Worm (Caenorhabditis elegans) whole organism, L1 larva: ENCODE results near the gene vps-29.
A peak's percentile ranks its signal among the peaks of the same experiment; 100 is the strongest.

Source experiments
- ceh-8 ChIP-seq: fragments of 200-800 bp; sonication (Bioruptor generic); optimal IDR thresholded peaks from 2 replicates; lab custom pipeline; 2018; ENCODE audit warnings: mild to moderate bottlenecking, missing genetic modification characterization, moderate library complexity, missing compliant biosample characterization
- dpl-1 ChIP-seq, 3 experiments: fragments of 150-350 bp in 2 of 3; sonication (generic microtip) in 1 of 3; optimal IDR thresholded peaks; 2 replicates each; lab custom pipeline; 2014 to 2017; ENCODE audit warnings: missing biosample characterization in 3 of 3, missing genetic modification characterization in 3 of 3, missing genetic modification reagents in 3 of 3
- egl-27 ChIP-seq, 2 experiments: fragments of 150-350 bp in 1 of 2; sonication (generic microtip); optimal IDR thresholded peaks; 3 replicates each; lab custom pipeline; 2017 to 2018; ENCODE audit warnings: missing biosample characterization in 2 of 2, missing genetic modification characterization in 2 of 2, missing genetic modification reagents in 2 of 2
- fkh-10 ChIP-seq: sonication (generic microtip); optimal IDR thresholded peaks from 2 replicates; lab custom pipeline; 2017; ENCODE audit warnings: missing biosample characterization, missing genetic modification reagents, missing genetic modification characterization
- grh-1 ChIP-seq: fragments of 200-800 bp; sonication (Bioruptor generic); IDR thresholded peaks from 2 replicates; pipeline ENCODE4 v1.3.6; 2022; ENCODE audit warnings: missing genetic modification reagents, missing genetic modification characterization, missing compliant biosample characterization
- hlh-4 ChIP-seq: sonication (generic microtip); optimal IDR thresholded peaks from 2 replicates; lab custom pipeline; 2016; ENCODE audit warnings: mild to moderate bottlenecking, missing genetic modification characterization, missing compliant biosample characterization
- hpl-2 ChIP-seq: fragments of 150-350 bp; optimal IDR thresholded peaks from 2 replicates; lab custom pipeline; 2014; ENCODE audit warnings: missing biosample characterization, missing genetic modification reagents, missing genetic modification characterization
- jun-1 ChIP-seq: fragments of 150-350 bp; optimal IDR thresholded peaks from 2 replicates; lab custom pipeline; 2014; ENCODE audit warnings: missing biosample characterization, missing genetic modification reagents, missing genetic modification characterization
- lir-3 ChIP-seq: sonication (generic microtip); optimal IDR thresholded peaks from 2 replicates; lab custom pipeline; 2016; ENCODE audit warnings: mild to moderate bottlenecking, missing genetic modification characterization, moderate library complexity, missing compliant biosample characterization; ENCODE audit not compliant: poor library complexity
- nhr-12 ChIP-seq: sonication (generic microtip); optimal IDR thresholded peaks from 2 replicates; lab custom pipeline; 2017; ENCODE audit warnings: missing biosample characterization, missing genetic modification characterization
- nhr-76 ChIP-seq: sonication (generic microtip); optimal IDR thresholded peaks from 2 replicates; lab custom pipeline; 2017; ENCODE audit warnings: missing biosample characterization, missing genetic modification characterization
- skn-1 ChIP-seq: fragments of 150-350 bp; optimal IDR thresholded peaks from 2 replicates; lab custom pipeline; 2014; ENCODE audit warnings: missing biosample characterization, missing genetic modification characterization
- unc-62 ChIP-seq: fragments of 150-350 bp; optimal IDR thresholded peaks from 2 replicates; lab custom pipeline; 2014; ENCODE audit warnings: missing biosample characterization, missing genetic modification reagents, missing genetic modification characterization

DNA sequence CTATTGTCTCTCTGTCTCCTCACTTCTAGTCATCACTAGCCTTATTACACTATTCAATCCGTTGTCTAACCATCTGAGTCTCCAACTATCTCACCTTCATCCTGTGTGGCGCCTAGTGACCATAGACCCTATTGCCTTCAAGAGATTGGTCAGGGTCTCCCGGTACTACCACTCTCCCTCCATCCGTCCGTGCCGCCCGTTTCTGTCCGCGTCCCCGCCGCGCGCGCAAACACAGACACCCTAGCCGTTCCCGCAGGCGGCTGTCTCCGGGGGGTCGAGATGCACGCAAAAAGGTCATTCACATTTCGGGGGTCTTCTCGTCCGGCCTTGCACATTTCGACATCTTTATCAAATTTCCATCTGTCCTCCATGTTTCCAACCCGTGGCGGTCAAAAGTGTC, 18.3 kb downstream of the vps-29 start:
- TF ChIP-seq dpl-1 (GFP tag; optimal IDR thresholded peaks at IDR 0.05; lab: Kevin White, UChicago): peak in 1 of 3 experiments; percentile 11
- TF ChIP-seq unc-62 (GFP tag; lab: Kevin White, UChicago): no peak
- TF ChIP-seq nhr-12 (tag; lab: Kevin White, UChicago): no peak
- no peak for TF ChIP-seq lir-3
- TF ChIP-seq grh-1 (GFP tag; lab: Robert Waterston, UW): no peak
- TF ChIP-seq egl-27 (tag; optimal IDR thresholded peaks at IDR 0.05; lab: Kevin White, UChicago): no peak
- no peak for TF ChIP-seq fkh-10
- no peak for TF ChIP-seq nhr-76 (tag; lab: Kevin White, UChicago)
- no peak for TF ChIP-seq ceh-8 (GFP tag; lab: Kevin White, UChicago)
- TF ChIP-seq jun-1: no peak
- TF ChIP-seq skn-1 (tag; lab: Kevin White, UChicago): no peak
- TF ChIP-seq hpl-2 (GFP tag; lab: Kevin White, UChicago): no peak
- no peak for TF ChIP-seq hlh-4 (tag; lab: Kevin White, UChicago)
